Fruit fly (Drosophila melanogaster): ENCODE results near the gene Wdr24.

The Wdr24 gene

dm6 chr3R:29716782-29717317 lies 28.0 kb downstream of the Wdr24 start, which contains the start of gene Obp99b (continued):
- peak; percentile 43 for TF ChIP-seq fd3F (GFP tag; optimal IDR thresholded peaks at IDR 0.05)
- peak; percentile 55 for TF ChIP-seq grau (tag; optimal IDR thresholded peaks at IDR 0.05)
- peak; percentile 18 for TF ChIP-seq CG30403 (GFP tag; optimal IDR thresholded peaks at IDR 0.05)
- peak; percentile 61 for TF ChIP-seq CG32772 (GFP tag; IDR thresholded peaks at IDR 0.05)
- peak; percentile 42 for TF ChIP-seq CG3065 (GFP tag; optimal IDR thresholded peaks at IDR 0.05)
- peak; percentile 76 to 78 for TF ChIP-seq bsh (GFP tag; optimal IDR thresholded peaks at IDR 0.05)
- peak; percentile 71 for TF ChIP-seq Nf-YA (GFP tag; IDR thresholded peaks at IDR 0.05)
- TF ChIP-seq CG14710 (tag; optimal IDR thresholded peaks at IDR 0.05): peak; percentile 42
- no peak for TF ChIP-seq CG14860 (GFP tag; IDR thresholded peaks at IDR 0.05; ENCODE audit: partially characterized antibody)
- TF ChIP-seq sqz (GFP tag; optimal IDR thresholded peaks at IDR 0.05): peak; percentile 85
- TF ChIP-seq CG3281 (GFP tag; optimal IDR thresholded peaks at IDR 0.05): peak; percentile 79
- TF ChIP-seq ase (GFP tag; IDR thresholded peaks at IDR 0.05): peak; percentile 84; the same call in 2 of the 3 replicates
- peak; percentile 25 for TF ChIP-seq sd (tag; optimal IDR thresholded peaks at IDR 0.05)
- peak; percentile 52 for TF ChIP-seq jumu (GFP tag; optimal IDR thresholded peaks at IDR 0.05)
- TF ChIP-seq Myb (GFP tag; optimal IDR thresholded peaks at IDR 0.05): peak; percentile 46
- TF ChIP-seq Six4 (GFP tag; optimal IDR thresholded peaks at IDR 0.05): peak; percentile 63
- TF ChIP-seq CG7963 (GFP tag; IDR thresholded peaks at IDR 0.05; ENCODE audit: partially characterized antibody): no peak
- peak; percentile 72 for TF ChIP-seq CG10274 (GFP tag; optimal IDR thresholded peaks at IDR 0.05)
- peak; percentile 66 for TF ChIP-seq CG4854 (GFP tag; optimal IDR thresholded peaks at IDR 0.05)
- TF ChIP-seq dati (GFP tag; IDR thresholded peaks at IDR 0.05): peak; percentile 59
- TF ChIP-seq CG10431 (GFP tag; optimal IDR thresholded peaks at IDR 0.05): peak; percentile 87
- TF ChIP-seq CG7372 (GFP tag; IDR thresholded peaks at IDR 0.05): peak; percentile 60; the same call in 1 of the 2 replicates
- peak; percentile 87 for TF ChIP-seq CG4424 (GFP tag; optimal IDR thresholded peaks at IDR 0.05)
- TF ChIP-seq HmgD (GFP tag; optimal IDR thresholded peaks at IDR 0.05): peak; percentile 80
- peak; percentile 87 for TF ChIP-seq chm (GFP tag; IDR thresholded peaks at IDR 0.05)
- no peak for TF ChIP-seq tna (GFP tag; IDR thresholded peaks at IDR 0.05; ENCODE audit: partially characterized antibody)
- peak; percentile 65 for TF ChIP-seq NC2α (GFP tag; optimal IDR thresholded peaks at IDR 0.05)
- TF ChIP-seq fd102C (GFP tag; optimal IDR thresholded peaks at IDR 0.05): peak; percentile 73
- no peak for TF ChIP-seq Stat92E (GFP tag; optimal IDR thresholded peaks at IDR 0.05)
- TF ChIP-seq abd-A (tag; optimal IDR thresholded peaks at IDR 0.05): no peak
- peak; percentile 68 for TF ChIP-seq Sox102F (GFP tag; optimal IDR thresholded peaks at IDR 0.05)
- no peak for TF ChIP-seq CG3995 (GFP tag; optimal IDR thresholded peaks at IDR 0.05)
- TF ChIP-seq Xbp1 (GFP tag; optimal IDR thresholded peaks at IDR 0.05): peak; percentile 88
- peak; percentile 56 for TF ChIP-seq org-1 (GFP tag; optimal IDR thresholded peaks at IDR 0.05)
- peak; percentile 52 for TF ChIP-seq YL-1 (GFP tag; optimal IDR thresholded peaks at IDR 0.05)
- peak; percentile 49 for TF ChIP-seq CG12659 (GFP tag; optimal IDR thresholded peaks at IDR 0.05)
- peak; percentile 39 for TF ChIP-seq Max (GFP tag; optimal IDR thresholded peaks at IDR 0.05)
- TF ChIP-seq stc (GFP tag; IDR thresholded peaks at IDR 0.05): peak; percentile 77
- peak; percentile 80 for TF ChIP-seq CG13775 (GFP tag; optimal IDR thresholded peaks at IDR 0.05)
- peak; percentile 75 for TF ChIP-seq Lhr (GFP tag; optimal IDR thresholded peaks at IDR 0.05)
- no peak for TF ChIP-seq CG2889 (GFP tag; IDR thresholded peaks at IDR 0.05)
- peak; percentile 68 for TF ChIP-seq pum (GFP tag; optimal IDR thresholded peaks at IDR 0.05)
- TF ChIP-seq CG11695 (GFP tag; IDR thresholded peaks at IDR 0.05): peak; percentile 69; the same call in 2 of the 3 replicates
- no peak for TF ChIP-seq knrl (GFP tag; IDR thresholded peaks at IDR 0.05; ENCODE audit: partially characterized antibody)
- peak; percentile 92 for TF ChIP-seq onecut (GFP tag; IDR thresholded peaks at IDR 0.05)
- TF ChIP-seq CG6654 (GFP tag; optimal IDR thresholded peaks at IDR 0.05): peak; percentile 73
- TF ChIP-seq CG17186 (GFP tag; optimal IDR thresholded peaks at IDR 0.05): peak; percentile 85
- no peak for TF ChIP-seq Hmx (GFP tag; optimal IDR thresholded peaks at IDR 0.05)
- no peak for TF ChIP-seq CG6683 (GFP tag; optimal IDR thresholded peaks at IDR 0.05)
